Fruit fly (Drosophila melanogaster) whole organism: Measurements from ENCODE around the gene DnaJ-H.

ENCODE experiments used
- CG8478 ChIP-seq: fragments of >200 bp; optimal IDR thresholded peaks from 2 replicates; lab custom pipeline; 2018; ENCODE audit warnings: inconsistent platforms
- Dll ChIP-seq: fragments of >200 bp; optimal IDR thresholded peaks from 2 replicates; lab custom pipeline; 2017
- EcR ChIP-seq, 2 experiments: fragments of >200 bp; optimal IDR thresholded peaks; 2 replicates each; lab custom pipeline; 2017; ENCODE audit warnings: missing biosample characterization in 2 of 2, missing genetic modification characterization in 2 of 2, missing genetic modification reagents in 2 of 2
- psq ChIP-seq: fragments of >200 bp; optimal IDR thresholded peaks from 2 replicates; lab custom pipeline; 2017
- usp ChIP-seq: fragments of >200 bp; optimal IDR thresholded peaks from 2 replicates; lab custom pipeline; 2017; ENCODE audit warnings: missing biosample characterization, missing genetic modification characterization, mixed read lengths

dm6 chr2L:13202960-13203436 is 37.1 kb upstream of the DnaJ-H start, which contains the start of gene CG16972:
- no peak for TF ChIP-seq CG8478
- TF ChIP-seq psq (lab: Kevin White, UChicago), result no peak
- TF ChIP-seq Dll (lab: Kevin White, UChicago), result no peak
- TF ChIP-seq EcR (GFP tag; optimal IDR thresholded peaks at IDR 0.05; lab: Kevin White, UChicago), result no peak
- no peak for TF ChIP-seq usp (GFP tag; lab: Kevin White, UChicago)
